Fruit fly (Drosophila melanogaster): ENCODE results near the gene AspRS-m.

DNA sequence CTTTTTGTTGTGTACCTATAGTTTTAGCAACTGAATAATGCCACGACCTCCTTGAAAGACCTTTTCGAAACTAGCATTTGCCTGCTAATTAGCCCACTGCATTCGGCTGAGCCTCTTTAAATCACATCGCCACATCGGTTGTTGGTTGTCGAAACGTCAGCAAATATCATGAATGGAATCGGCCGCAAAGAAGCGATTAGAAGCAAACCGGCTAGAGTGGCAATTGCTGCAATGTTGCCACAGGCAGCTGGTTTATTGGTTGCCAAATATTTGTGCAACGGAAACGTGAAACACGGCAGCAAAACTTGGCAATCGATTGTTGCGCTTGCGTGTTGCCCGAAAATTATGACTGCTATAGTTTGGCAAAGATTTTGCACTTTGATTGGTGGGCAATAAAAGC, 18.3 kb downstream of the AspRS-m start:
- TF ChIP-seq Sin3A (optimal IDR thresholded peaks at IDR 0.05), result no peak
- TF ChIP-seq psq (optimal IDR thresholded peaks at IDR 0.05), result no peak
- TF ChIP-seq Myc (optimal IDR thresholded peaks at IDR 0.05), result no peak
